Fruit fly (Drosophila melanogaster): ENCODE measurements around the gene brwl.

brwl gene

dm6 chr2L:9568360-9569088 lies at the start of gene brwl:
brwl (plus strand) TSS chr2L:9568890.
- TF ChIP-seq noc (tag; optimal IDR thresholded peaks at IDR 0.05) = peak; percentile 99

- peak; percentile 92 for TF ChIP-seq noc (tag; optimal IDR thresholded peaks at IDR 0.05)
Observed at dm6 chr2L:9520886-9521868, 47.5 kb upstream of the brwl start, which contains the start of gene Oatp30B. Oatp30B (plus strand) TSS chr2L:9521210.

dm6 chr2L:9522766-9523174 lies 45.9 kb upstream of the brwl start:
- no peak for TF ChIP-seq noc (tag; optimal IDR thresholded peaks at IDR 0.05)

dm6 chr2L:9524915-9525314 lies 43.8 kb upstream of the brwl start:
- no peak for TF ChIP-seq noc (tag; optimal IDR thresholded peaks at IDR 0.05)

- peak; percentile 69 for TF ChIP-seq noc (tag; optimal IDR thresholded peaks at IDR 0.05)
Observed at dm6 chr2L:9525719-9526118, 43.0 kb upstream of the brwl start.

dm6 chr2L:9526518-9526917 lies 42.2 kb upstream of the brwl start:
- TF ChIP-seq noc (tag; optimal IDR thresholded peaks at IDR 0.05) = peak; percentile 55

- TF ChIP-seq noc (tag; optimal IDR thresholded peaks at IDR 0.05) = no peak
Observed at dm6 chr2L:9528215-9528614, 40.5 kb upstream of the brwl start, which contains the start of gene CG31883. CG31883 (plus strand) TSS chr2L:9528515.

dm6 chr2L:9529858-9530378 lies 38.8 kb upstream of the brwl start:
- TF ChIP-seq noc (tag; optimal IDR thresholded peaks at IDR 0.05) = peak; percentile 56

dm6 chr2L:9539988-9540573 lies 28.6 kb upstream of the brwl start, which contains the start of gene CG17855:
CG17855 (plus strand) TSS chr2L:9540523.
- no peak for TF ChIP-seq noc (tag; optimal IDR thresholded peaks at IDR 0.05)

dm6 chr2L:9542578-9542977 lies 26.1 kb upstream of the brwl start, which contains the start of gene Cpr30B:
Cpr30B (plus strand) TSS chr2L:9542878.
- TF ChIP-seq noc (tag; optimal IDR thresholded peaks at IDR 0.05) = no peak

dm6 chr2L:9543871-9544270 lies 24.8 kb upstream of the brwl start, which contains the start of gene CG13113:
CG13113 (plus strand) TSS chr2L:9544171.
- no peak for TF ChIP-seq noc (tag; optimal IDR thresholded peaks at IDR 0.05)

dm6 chr2L:9545511-9545910 lies 23.2 kb upstream of the brwl start, which contains the start of gene CG13114:
CG13114 (plus strand) TSS chr2L:9545811.
- no peak for TF ChIP-seq noc (tag; optimal IDR thresholded peaks at IDR 0.05)

dm6 chr2L:9550880-9551279 lies 17.8 kb upstream of the brwl start:
- no peak for TF ChIP-seq noc (tag; optimal IDR thresholded peaks at IDR 0.05)

dm6 chr2L:9557858-9558257 lies 10.8 kb upstream of the brwl start:
- no peak for TF ChIP-seq noc (tag; optimal IDR thresholded peaks at IDR 0.05)

dm6 chr2L:9560045-9560587 lies 8.6 kb upstream of the brwl start:
- no peak for TF ChIP-seq noc (tag; optimal IDR thresholded peaks at IDR 0.05)

Data from whole organism, larva.